Worm (Caenorhabditis elegans) whole organism, early embryonic: ENCODE measurements around the gene F35F11.2.

Source experiments
- ama-1 ChIP-seq: fragments of 150-350 bp; optimal IDR thresholded peaks from 2 replicates; lab custom pipeline; 2014
- flt-1 ChIP-seq: fragments of 200-800 bp; sonication (Bioruptor generic); IDR thresholded peaks from 2 replicates; pipeline ENCODE4 v1.3.6; 2022; ENCODE audit warnings: missing genetic modification characterization, missing compliant biosample characterization
- hmg-4 ChIP-seq: fragments of 200-800 bp; sonication (Bioruptor generic); optimal IDR thresholded peaks from 2 replicates; lab custom pipeline; 2018; ENCODE audit warnings: mild to moderate bottlenecking, missing genetic modification characterization, missing compliant biosample characterization
- tbx-11 ChIP-seq: fragments of 200-800 bp; sonication (Bioruptor generic); IDR thresholded peaks from 2 replicates; pipeline ENCODE4 v1.3.6; 2022; ENCODE audit warnings: missing genetic modification characterization, missing compliant biosample characterization

DNA sequence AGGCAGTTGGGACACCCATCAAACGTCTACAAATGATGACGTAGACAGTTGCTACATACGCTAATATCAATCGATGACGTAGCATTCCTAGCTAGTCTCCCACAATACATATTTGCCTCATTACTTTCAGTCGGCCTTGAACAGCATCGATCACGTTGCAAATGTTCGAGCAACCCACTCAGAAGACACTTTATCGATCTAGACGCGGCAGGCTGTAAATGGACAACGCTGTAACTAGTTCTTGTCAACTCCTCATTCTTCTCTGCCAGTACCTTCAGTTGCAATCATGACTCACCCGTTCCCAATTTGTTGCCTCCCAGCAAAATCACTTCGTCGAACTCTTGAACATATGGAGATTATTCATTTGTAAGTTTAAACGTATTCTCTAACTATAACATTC is 31.9 kb downstream of the F35F11.2 start, which contains the start of gene pqn-75:
- TF ChIP-seq tbx-11 (no peak), hmg-4 (GFP tag; lab: Kevin White, UChicago) (no peak), ama-1 (lab: Kevin White, UChicago) (no peak), flt-1 (GFP tag; lab: Robert Waterston, UW) (no peak)
